Fruit fly (Drosophila melanogaster): ENCODE data around the gene Brr2.
A peak's percentile ranks its signal among the peaks of the same experiment; 100 is the strongest.

The Brr2 gene

DNA sequence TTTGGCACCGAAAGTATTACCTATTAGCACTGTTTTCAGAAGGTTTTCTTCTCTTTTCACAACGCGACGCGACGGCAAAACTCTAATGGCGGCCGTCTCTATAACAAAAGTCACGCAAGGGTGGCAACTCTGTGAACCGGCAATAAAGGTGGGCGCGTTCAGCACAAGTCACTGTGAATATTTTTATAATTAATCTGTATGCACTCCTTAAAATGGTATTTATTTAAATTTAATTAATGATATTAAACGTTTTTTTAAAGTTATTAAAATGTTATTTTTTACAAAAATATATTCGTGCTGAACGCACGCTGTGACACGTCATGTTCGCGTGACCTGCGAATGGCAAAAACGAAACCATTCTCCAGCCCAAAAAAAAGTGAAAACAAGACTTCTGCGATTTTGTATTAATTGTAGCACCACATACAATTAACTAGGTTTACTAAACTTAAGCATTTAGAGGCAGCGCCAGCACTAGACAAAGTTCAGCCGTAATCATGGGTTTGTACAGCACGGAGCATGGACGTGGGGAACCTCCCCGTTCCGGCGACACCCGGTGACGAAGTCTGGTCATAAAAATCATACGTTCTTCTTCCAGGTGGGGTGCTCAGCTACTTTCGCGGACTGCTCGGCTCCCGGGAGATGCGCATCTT lies 15.2 kb upstream of the Brr2 start, which contains the start of the genes brm and Arl1 (continued):
- TF ChIP-seq CG16863 (GFP tag; optimal IDR thresholded peaks at IDR 0.05) = peak; percentile 67
- TF ChIP-seq az2 (GFP tag; optimal IDR thresholded peaks at IDR 0.05) = peak; percentile 97
- TF ChIP-seq kay (GFP tag; optimal IDR thresholded peaks at IDR 0.05) = peak; percentile 99
- peak; percentile 99 for TF ChIP-seq CG4617 (GFP tag; optimal IDR thresholded peaks at IDR 0.05; ENCODE audit: borderline replicate concordance)
- TF ChIP-seq bab2 (GFP tag; optimal IDR thresholded peaks at IDR 0.05) = peak; percentile 88
- peak; percentile 78 for TF ChIP-seq Antp (GFP tag; optimal IDR thresholded peaks at IDR 0.05)
- peak; percentile 87 for TF ChIP-seq CG5180 (GFP tag; optimal IDR thresholded peaks at IDR 0.05)
- TF ChIP-seq CG11085 (GFP tag; IDR thresholded peaks at IDR 0.05) = peak; percentile 99
- peak; percentile 99 for TF ChIP-seq CG9215 (GFP tag; IDR thresholded peaks at IDR 0.05)
- peak; percentile 98 for TF ChIP-seq CG8765 (GFP tag; IDR thresholded peaks at IDR 0.05)
- peak; percentile 75 for TF ChIP-seq luna (GFP tag; optimal IDR thresholded peaks at IDR 0.05)
- TF ChIP-seq stc (GFP tag; IDR thresholded peaks at IDR 0.05) = peak; percentile 99
- TF ChIP-seq insv (GFP tag; optimal IDR thresholded peaks at IDR 0.05) = peak in 1 of 2 experiments; percentile 84
- peak; percentile 98 for TF ChIP-seq CG14710 (tag; optimal IDR thresholded peaks at IDR 0.05)
- TF ChIP-seq CG2875 (GFP tag; optimal IDR thresholded peaks at IDR 0.05) = peak; percentile 82
- peak; percentile 99 for TF ChIP-seq Drgx (GFP tag; IDR thresholded peaks at IDR 0.05)
- TF ChIP-seq dmrt11E (tag; optimal IDR thresholded peaks at IDR 0.05) = peak; percentile 98
- peak; percentile 33 for TF ChIP-seq CG7745 (tag; optimal IDR thresholded peaks at IDR 0.05)
- TF ChIP-seq dimm (GFP tag; IDR thresholded peaks at IDR 0.05) = peak; percentile 96
- peak; percentile 98 for TF ChIP-seq CG10209 (GFP tag; optimal IDR thresholded peaks at IDR 0.05)
- peak; percentile 97 for TF ChIP-seq mirr (GFP tag; optimal IDR thresholded peaks at IDR 0.05)
- peak; percentile 75 for TF ChIP-seq crc (GFP tag; optimal IDR thresholded peaks at IDR 0.05)
- no peak for TF ChIP-seq cad (GFP tag; optimal IDR thresholded peaks at IDR 0.05)
- peak; percentile 96 for TF ChIP-seq oc (tag; optimal IDR thresholded peaks at IDR 0.05)
- peak; percentile 98 for TF ChIP-seq CG33557 (GFP tag; optimal IDR thresholded peaks at IDR 0.05)
- TF ChIP-seq zen (tag; optimal IDR thresholded peaks at IDR 0.05) = peak; percentile 98
- TF ChIP-seq scrt (GFP tag; optimal IDR thresholded peaks at IDR 0.05) = peak; percentile 94
- TF ChIP-seq CG17385 (GFP tag; optimal IDR thresholded peaks at IDR 0.05) = peak; percentile 94
- peak; percentile 94 for TF ChIP-seq ems (GFP tag; optimal IDR thresholded peaks at IDR 0.05)
- peak; percentile 81 for TF ChIP-seq Side (GFP tag; optimal IDR thresholded peaks at IDR 0.05)
- peak; percentile 98 for TF ChIP-seq CG16779 (GFP tag; IDR thresholded peaks at IDR 0.05)
- peak in 1 of 2 experiments; percentile 94 for TF ChIP-seq Eip74EF (GFP tag; optimal IDR thresholded peaks at IDR 0.05)
- peak; percentile 67 for TF ChIP-seq pzg (GFP tag; optimal IDR thresholded peaks at IDR 0.05)
- TF ChIP-seq CG4404 (GFP tag; IDR thresholded peaks at IDR 0.05) = peak; percentile 99
- peak; percentile 99 for TF ChIP-seq so (GFP tag; IDR thresholded peaks at IDR 0.05)
- peak; percentile 93 for TF ChIP-seq kni (GFP tag; optimal IDR thresholded peaks at IDR 0.05)
- TF ChIP-seq CG3838 (GFP tag; optimal IDR thresholded peaks at IDR 0.05) = peak; percentile 78
- TF ChIP-seq CG10979 (tag; optimal IDR thresholded peaks at IDR 0.05) = peak; percentile 98
- peak; percentile 99 for TF ChIP-seq Aef1 (GFP tag; IDR thresholded peaks at IDR 0.05)
- TF ChIP-seq Ets97D (GFP tag; optimal IDR thresholded peaks at IDR 0.05) = peak; percentile 85
- peak; percentile 91 for TF ChIP-seq sd (tag; optimal IDR thresholded peaks at IDR 0.05)
- peak; percentile 99 for TF ChIP-seq NfI (GFP tag; optimal IDR thresholded peaks at IDR 0.05)
- TF ChIP-seq CG5245 (GFP tag; optimal IDR thresholded peaks at IDR 0.05) = peak; percentile 97
- peak; percentile 99 for TF ChIP-seq CG10147 (GFP tag; optimal IDR thresholded peaks at IDR 0.05)
- peak; percentile 98 for TF ChIP-seq Gug (GFP tag; IDR thresholded peaks at IDR 0.05)
- TF ChIP-seq mld (GFP tag; IDR thresholded peaks at IDR 0.05; ENCODE audit: partially characterized antibody) = no peak
- peak; percentile 99 for TF ChIP-seq CG9727 (GFP tag; optimal IDR thresholded peaks at IDR 0.05)
- TF ChIP-seq row (GFP tag; IDR thresholded peaks at IDR 0.05) = peak; percentile 100
- TF ChIP-seq psq (GFP tag; optimal IDR thresholded peaks at IDR 0.05) = peak; percentile 94
